Fruit fly (Drosophila melanogaster) whole organism, embryonic: Measurements from ENCODE around the gene Prim1.

Experiments
- CG10431 ChIP-seq: fragments of 200-800 bp; sonication (Bioruptor generic); optimal IDR thresholded peaks from 3 replicates; lab custom pipeline; 2018; ENCODE audit warnings: missing biosample characterization, mild to moderate bottlenecking, missing genetic modification characterization
- CG11456 ChIP-seq: fragments of 200-800 bp; sonication (Bioruptor generic); IDR thresholded peaks from 3 replicates; pipeline ENCODE4 v1.3.6; 2022; ENCODE audit warnings: missing biosample characterization, missing genetic modification characterization
- CG11723 ChIP-seq: fragments of 200-800 bp; sonication (Bioruptor generic); optimal IDR thresholded peaks from 2 replicates; lab custom pipeline; 2017; ENCODE audit warnings: missing biosample characterization, mild to moderate bottlenecking, missing genetic modification characterization
- CG12299 ChIP-seq: fragments of 200-800 bp; sonication (Bioruptor generic); optimal IDR thresholded peaks from 2 replicates; lab custom pipeline; 2018; ENCODE audit warnings: missing biosample characterization, mild to moderate bottlenecking, missing genetic modification characterization
- CG14014 ChIP-seq: fragments of 200-800 bp; sonication (Bioruptor generic); IDR thresholded peaks from 2 replicates; pipeline ENCODE4 v1.3.6; 2022; ENCODE audit warnings: missing biosample characterization, missing genetic modification characterization
- CG14710 ChIP-seq: fragments of 200-800 bp; sonication (Bioruptor generic); optimal IDR thresholded peaks from 3 replicates; lab custom pipeline; 2019; ENCODE audit warnings: missing biosample characterization, mild to moderate bottlenecking, missing genetic modification characterization, moderate library complexity
- CG16813 ChIP-seq: fragments of 200-800 bp; sonication (Bioruptor generic); IDR thresholded peaks from 3 replicates; pipeline ENCODE4 v1.3.6; 2022; ENCODE audit warnings: missing biosample characterization, missing genetic modification characterization; ENCODE audit not compliant: partially characterized antibody
- CG18619 ChIP-seq: fragments of 200-800 bp; sonication (Bioruptor generic); optimal IDR thresholded peaks from 3 replicates; lab custom pipeline; 2017; ENCODE audit warnings: missing biosample characterization, mild to moderate bottlenecking, missing genetic modification characterization
- CG2199 ChIP-seq: fragments of 200-800 bp; sonication (Bioruptor generic); IDR thresholded peaks from 3 replicates; pipeline ENCODE4 v1.3.6; 2022; ENCODE audit warnings: missing biosample characterization, missing genetic modification characterization
- CG31224 ChIP-seq: fragments of 200-800 bp; sonication (Bioruptor generic); IDR thresholded peaks from 2 replicates; pipeline ENCODE4 v1.3.6; 2022; ENCODE audit warnings: missing biosample characterization, missing genetic modification characterization
- CG31441 ChIP-seq: fragments of 200-800 bp; sonication (Bioruptor generic); IDR thresholded peaks from 2 replicates; pipeline ENCODE4 v1.3.6; 2022; ENCODE audit warnings: missing biosample characterization, missing genetic modification characterization
- CG32772 ChIP-seq: fragments of 200-800 bp; sonication (Bioruptor generic); IDR thresholded peaks from 2 replicates; pipeline ENCODE4 v1.3.6; 2022; ENCODE audit warnings: missing biosample characterization, missing genetic modification characterization
- CG3281 ChIP-seq: fragments of 200-800 bp; sonication (Bioruptor generic); optimal IDR thresholded peaks from 3 replicates; lab custom pipeline; 2017; ENCODE audit warnings: missing biosample characterization, mild to moderate bottlenecking, missing genetic modification characterization
- CG34422 ChIP-seq: fragments of 200-800 bp; sonication (Bioruptor generic); IDR thresholded peaks from 3 replicates; pipeline ENCODE4 v1.3.6; 2022; ENCODE audit warnings: missing biosample characterization, missing genetic modification characterization
- CG6813 ChIP-seq: fragments of 200-800 bp; sonication (Bioruptor generic); optimal IDR thresholded peaks from 2 replicates; lab custom pipeline; 2017; ENCODE audit warnings: missing biosample characterization, missing genetic modification characterization, mild to moderate bottlenecking, moderate library complexity, missing genetic modification reagents
- CG7839 ChIP-seq: fragments of 200-800 bp; sonication (Bioruptor generic); optimal IDR thresholded peaks from 3 replicates; lab custom pipeline; 2018; ENCODE audit warnings: missing biosample characterization, mild to moderate bottlenecking, missing genetic modification characterization, moderate library complexity
- CG7963 ChIP-seq: fragments of 200-800 bp; sonication (Bioruptor generic); IDR thresholded peaks from 3 replicates; pipeline ENCODE4 v1.3.6; 2022; ENCODE audit warnings: missing biosample characterization, missing genetic modification characterization; ENCODE audit not compliant: partially characterized antibody
- CG9797 ChIP-seq: fragments of 200-800 bp; sonication (Bioruptor generic); optimal IDR thresholded peaks from 3 replicates; lab custom pipeline; 2018; ENCODE audit warnings: missing biosample characterization, mild to moderate bottlenecking, missing genetic modification characterization
- Doc3 ChIP-seq: fragments of 200-800 bp; sonication (Bioruptor generic); IDR thresholded peaks from 3 replicates; pipeline ENCODE4 v1.3.6; 2022; ENCODE audit warnings: missing biosample characterization, missing genetic modification characterization; ENCODE audit not compliant: partially characterized antibody
- E2f2 ChIP-seq: fragments of 200-800 bp; sonication (Bioruptor generic); IDR thresholded peaks from 2 replicates; pipeline ENCODE4 v1.3.6; 2022; ENCODE audit warnings: missing biosample characterization, missing genetic modification characterization
- Hmx ChIP-seq: fragments of 200-800 bp; sonication (Bioruptor generic); optimal IDR thresholded peaks from 2 replicates; lab custom pipeline; 2016; ENCODE audit warnings: missing biosample characterization, missing genetic modification characterization
- Hsf ChIP-seq: fragments of 200-800 bp; sonication (Bioruptor generic); optimal IDR thresholded peaks from 3 replicates; lab custom pipeline; 2016; ENCODE audit warnings: missing biosample characterization, missing genetic modification characterization
- Mes4 ChIP-seq: fragments of 200-800 bp; sonication (Bioruptor generic); optimal IDR thresholded peaks from 2 replicates; lab custom pipeline; 2016; ENCODE audit warnings: missing biosample characterization, missing genetic modification characterization
- Mrtf ChIP-seq: fragments of 200-800 bp; sonication (Bioruptor generic); IDR thresholded peaks from 3 replicates; pipeline ENCODE4 v1.3.6; 2022; ENCODE audit warnings: missing biosample characterization, missing genetic modification characterization
- NFAT ChIP-seq: fragments of 200-800 bp; sonication (Bioruptor generic); IDR thresholded peaks from 2 replicates; pipeline ENCODE4 v1.3.6; 2022; ENCODE audit warnings: missing biosample characterization, missing genetic modification characterization
- Oli ChIP-seq: fragments of 200-800 bp; sonication (Bioruptor generic); optimal IDR thresholded peaks from 2 replicates; lab custom pipeline; 2018; ENCODE audit warnings: missing biosample characterization, mild to moderate bottlenecking, missing genetic modification characterization, moderate library complexity
- bab2 ChIP-seq: fragments of 200-800 bp; sonication (Bioruptor generic); optimal IDR thresholded peaks from 2 replicates; lab custom pipeline; 2016; ENCODE audit warnings: missing biosample characterization, missing genetic modification characterization
- danr ChIP-seq: fragments of 200-800 bp; sonication (Bioruptor generic); IDR thresholded peaks from 2 replicates; pipeline ENCODE4 v1.3.6; 2022; ENCODE audit warnings: missing biosample characterization, missing genetic modification characterization
- dysf ChIP-seq: fragments of 200-800 bp; sonication (Bioruptor generic); IDR thresholded peaks from 3 replicates; pipeline ENCODE4 v1.3.6; 2022; ENCODE audit warnings: missing biosample characterization, missing genetic modification characterization
- eve ChIP-seq, 2 experiments: fragments of >200 bp; optimal IDR thresholded peaks; 2 replicates each; lab custom pipeline; 2017; ENCODE audit warnings: missing biosample characterization in 2 of 2, missing genetic modification characterization in 2 of 2
- eyg ChIP-seq: fragments of 200-800 bp; sonication (Bioruptor generic); optimal IDR thresholded peaks from 3 replicates; lab custom pipeline; 2016; ENCODE audit warnings: missing biosample characterization, missing genetic modification characterization
- gce ChIP-seq: fragments of 200-800 bp; sonication (Bioruptor generic); IDR thresholded peaks from 3 replicates; pipeline ENCODE4 v1.3.6; 2022; ENCODE audit warnings: missing biosample characterization, missing genetic modification characterization
- insv ChIP-seq, 2 experiments: fragments of 200-800 bp; sonication (Bioruptor generic); optimal IDR thresholded peaks; 3 replicates each; lab custom pipeline; 2016 to 2018; ENCODE audit warnings: missing biosample characterization in 2 of 2, missing genetic modification characterization in 2 of 2
- kah ChIP-seq: fragments of 200-800 bp; sonication (Bioruptor generic); optimal IDR thresholded peaks from 2 replicates; lab custom pipeline; 2018; ENCODE audit warnings: missing biosample characterization, mild to moderate bottlenecking, missing genetic modification characterization
- klu ChIP-seq: fragments of 200-800 bp; sonication (Bioruptor generic); IDR thresholded peaks from 2 replicates; pipeline ENCODE4 v1.3.6; 2022; ENCODE audit warnings: missing biosample characterization, missing genetic modification characterization
- mam ChIP-seq: fragments of 200-800 bp; sonication (Bioruptor generic); optimal IDR thresholded peaks from 3 replicates; lab custom pipeline; 2016; ENCODE audit warnings: missing biosample characterization, missing genetic modification characterization
- nom ChIP-seq: fragments of 200-800 bp; sonication (Bioruptor generic); optimal IDR thresholded peaks from 2 replicates; lab custom pipeline; 2017; ENCODE audit warnings: missing biosample characterization, missing genetic modification characterization, mild to moderate bottlenecking, moderate library complexity, missing genetic modification reagents
- pb ChIP-seq: fragments of 200-800 bp; sonication (Bioruptor generic); optimal IDR thresholded peaks from 3 replicates; lab custom pipeline; 2016; ENCODE audit warnings: missing biosample characterization, missing genetic modification characterization
- psq ChIP-seq: fragments of 200-800 bp; sonication (Bioruptor generic); optimal IDR thresholded peaks from 2 replicates; lab custom pipeline; 2017; ENCODE audit warnings: missing biosample characterization, missing genetic modification characterization
- sd ChIP-seq: fragments of 200-800 bp; sonication (Bioruptor generic); optimal IDR thresholded peaks from 3 replicates; lab custom pipeline; 2018; ENCODE audit warnings: missing biosample characterization, mild to moderate bottlenecking, missing genetic modification characterization, moderate library complexity
- shn ChIP-seq: fragments of 200-800 bp; sonication (Bioruptor generic); optimal IDR thresholded peaks from 3 replicates; lab custom pipeline; 2016; ENCODE audit warnings: missing biosample characterization, missing genetic modification characterization
- sug ChIP-seq: fragments of 200-800 bp; optimal IDR thresholded peaks from 2 replicates; lab custom pipeline; 2019; ENCODE audit warnings: missing biosample characterization, mild to moderate bottlenecking, missing genetic modification characterization, moderate library complexity
- tgo ChIP-seq: fragments of 200-800 bp; sonication (Bioruptor generic); IDR thresholded peaks from 3 replicates; pipeline ENCODE4 v1.3.6; 2022; ENCODE audit warnings: missing biosample characterization, missing genetic modification characterization
- tna ChIP-seq: fragments of 200-800 bp; sonication (Bioruptor generic); IDR thresholded peaks from 2 replicates; pipeline ENCODE4 v1.3.6; 2022; ENCODE audit warnings: missing biosample characterization, missing genetic modification characterization; ENCODE audit not compliant: partially characterized antibody
- trh ChIP-seq: fragments of 200-800 bp; sonication (Bioruptor generic); optimal IDR thresholded peaks from 2 replicates; lab custom pipeline; 2016; ENCODE audit warnings: missing biosample characterization, missing genetic modification characterization
- twi ChIP-seq: fragments of 200-800 bp; optimal IDR thresholded peaks from 2 replicates; lab custom pipeline; 2019; ENCODE audit warnings: missing biosample characterization, mild to moderate bottlenecking, missing genetic modification characterization, moderate library complexity
- tx ChIP-seq: fragments of 200-800 bp; sonication (Bioruptor generic); optimal IDR thresholded peaks from 2 replicates; lab custom pipeline; 2016; ENCODE audit warnings: missing biosample characterization, missing genetic modification characterization
- vvl ChIP-seq: fragments of 200-800 bp; sonication (Bioruptor generic); IDR thresholded peaks from 2 replicates; pipeline ENCODE4 v1.3.6; 2022; ENCODE audit warnings: missing biosample characterization, missing genetic modification characterization
- wor ChIP-seq: fragments of 200-800 bp; sonication (Bioruptor generic); IDR thresholded peaks from 2 replicates; pipeline ENCODE4 v1.3.6; 2022; ENCODE audit warnings: missing biosample characterization, missing genetic modification characterization

The Prim1 gene

dm6 chr3L:8346100-8346980, 6.2 kb downstream of the Prim1 start, which contains the start of the genes CG7182 and GAPcenA (continued):
- TF ChIP-seq tx (GFP tag; lab: Kevin White, UChicago) = no peak
- TF ChIP-seq CG14014 (GFP tag; lab: Robert Waterston, UW) = no peak
- peak; percentile 26; the same call in 1 of the 2 replicates for TF ChIP-seq klu (GFP tag; lab: Robert Waterston, UW)
- TF ChIP-seq sug (tag; lab: Kevin White, UChicago) = peak; percentile 90
- peak; percentile 55; the same call in 2 of the 3 replicates for TF ChIP-seq CG16813 (GFP tag; lab: Robert Waterston, UW)
- TF ChIP-seq CG32772 (GFP tag; lab: Robert Waterston, UW) = peak; percentile 33; the same call in 1 of the 2 replicates
- TF ChIP-seq dysf (GFP tag; lab: Robert Waterston, UW) = no peak
- TF ChIP-seq pb (GFP tag; lab: Kevin White, UChicago) = no peak
- TF ChIP-seq Hsf (GFP tag; lab: Kevin White, UChicago) = peak; percentile 36
- TF ChIP-seq CG14710 (tag; lab: Kevin White, UChicago) = peak; percentile 90
- peak; percentile 46 for TF ChIP-seq tgo (GFP tag; lab: Robert Waterston, UW)
- TF ChIP-seq CG7839 (tag; lab: Kevin White, UChicago) = peak; percentile 74
- TF ChIP-seq gce (GFP tag; lab: Robert Waterston, UW) = no peak
- peak; percentile 76 for TF ChIP-seq twi (tag; lab: Kevin White, UChicago)
- peak; percentile 36; the same call in 1 of the 2 replicates for TF ChIP-seq NFAT (GFP tag; lab: Robert Waterston, UW)
- no peak for TF ChIP-seq kah (GFP tag; lab: Kevin White, UChicago)
- TF ChIP-seq Hmx (GFP tag; lab: Kevin White, UChicago) = no peak
- TF ChIP-seq tna (GFP tag; lab: Robert Waterston, UW) = no peak
- no peak for TF ChIP-seq wor (GFP tag; lab: Robert Waterston, UW)
- TF ChIP-seq CG6813 = peak; percentile 13
- TF ChIP-seq CG10431 = peak; percentile 45
- no peak for TF ChIP-seq Mes4
- TF ChIP-seq CG11723 (GFP tag; lab: Kevin White, UChicago) = peak; percentile 34
- TF ChIP-seq CG9797 (GFP tag; lab: Kevin White, UChicago) = peak; percentile 21
- no peak for TF ChIP-seq Mrtf (GFP tag; lab: Robert Waterston, UW)
- no peak; the same call in 1 of the 2 replicates for TF ChIP-seq CG31441 (GFP tag; lab: Robert Waterston, UW)
- peak; percentile 17 for TF ChIP-seq psq (GFP tag; lab: Kevin White, UChicago)
- TF ChIP-seq CG12299 (tag; lab: Kevin White, UChicago) = peak; percentile 33
- TF ChIP-seq E2f2 (GFP tag; lab: Robert Waterston, UW) = peak; percentile 59
- TF ChIP-seq CG7963 = peak; percentile 47; the same call in 1 of the 3 replicates
- TF ChIP-seq eyg (GFP tag; lab: Kevin White, UChicago) = no peak
- TF ChIP-seq CG18619 (GFP tag; lab: Kevin White, UChicago) = peak; percentile 63
- peak; percentile 53 for TF ChIP-seq vvl (GFP tag; lab: Robert Waterston, UW)
- TF ChIP-seq insv (GFP tag; optimal IDR thresholded peaks at IDR 0.05; lab: Kevin White, UChicago) = peak in 1 of 2 experiments; percentile 46
- peak; percentile 18 for TF ChIP-seq nom (GFP tag; lab: Kevin White, UChicago)
- no peak for TF ChIP-seq danr
- peak; percentile 7 for TF ChIP-seq bab2 (GFP tag; lab: Kevin White, UChicago)
- TF ChIP-seq Doc3 (GFP tag; lab: Robert Waterston, UW) = 0 out of 3 replicates have a peak, but pooled peaks have one; percentile 48
- TF ChIP-seq eve (GFP tag; optimal IDR thresholded peaks at IDR 0.05; lab: Kevin White, UChicago) = no peak
- TF ChIP-seq trh (GFP tag; lab: Kevin White, UChicago) = peak; percentile 20
- peak; percentile 34; the same call in 1 of the 2 replicates for TF ChIP-seq CG31224 (GFP tag; lab: Robert Waterston, UW)
- TF ChIP-seq mam (GFP tag; lab: Kevin White, UChicago) = peak; percentile 73
- TF ChIP-seq shn (GFP tag; lab: Kevin White, UChicago) = no peak
- no peak for TF ChIP-seq CG2199 (GFP tag; lab: Robert Waterston, UW)
- peak; percentile 33 for TF ChIP-seq sd
- no peak for TF ChIP-seq CG11456 (GFP tag; lab: Robert Waterston, UW)
- peak; percentile 70 for TF ChIP-seq Oli (tag; lab: Kevin White, UChicago)
- peak; percentile 67 for TF ChIP-seq CG3281 (GFP tag; lab: Kevin White, UChicago)
- peak; percentile 80; the same call in 1 of the 3 replicates for TF ChIP-seq CG34422 (GFP tag; lab: Robert Waterston, UW)
